Worm (Caenorhabditis elegans) whole organism, L3 larva: ENCODE measurements around the gene skr-4.
"Not testable (repeated sequence)": the region's sequence is repeated elsewhere in the genome, so short reads cannot be mapped to it uniquely, and the experiment has no call there.

Experiments used
- ceh-82 ChIP-seq: fragments of 150-350 bp; optimal IDR thresholded peaks from 2 replicates; lab custom pipeline; 2014; ENCODE audit warnings: missing biosample characterization, missing genetic modification characterization
- elt-3 ChIP-seq, 3 experiments: fragments of 150-350 bp in 1 of 3; sonication (generic microtip) in 2 of 3; optimal IDR thresholded peaks; 2 replicates in 2 of 3; 4 replicates in 1 of 3; lab custom pipeline; 2014 to 2017; ENCODE audit warnings: missing biosample characterization in 3 of 3, missing genetic modification characterization in 3 of 3
- eor-1 ChIP-seq, 2 experiments: fragments of 150-350 bp; optimal IDR thresholded peaks; 2 replicates each; lab custom pipeline; 2014 to 2018; ENCODE audit warnings: missing biosample characterization in 2 of 2, missing genetic modification characterization in 2 of 2
- jun-1 ChIP-seq: fragments of 150-350 bp; optimal IDR thresholded peaks from 2 replicates; lab custom pipeline; 2014; ENCODE audit warnings: missing biosample characterization, missing genetic modification reagents, missing genetic modification characterization
- nfya-1 ChIP-seq: sonication (generic microtip); optimal IDR thresholded peaks from 2 replicates; lab custom pipeline; 2017; ENCODE audit warnings: missing genetic modification characterization, mild to moderate bottlenecking, missing compliant biosample characterization, antibody characterized with exemption, moderate library complexity; ENCODE audit not compliant: insufficient read depth
- nhr-11 ChIP-seq: fragments of 150-350 bp; optimal IDR thresholded peaks from 2 replicates; lab custom pipeline; 2014; ENCODE audit warnings: missing biosample characterization, missing genetic modification characterization
- nhr-237 ChIP-seq: fragments of 150-350 bp; optimal IDR thresholded peaks from 2 replicates; lab custom pipeline; 2014; ENCODE audit warnings: missing biosample characterization, missing genetic modification characterization
- nhr-25 ChIP-seq: sonication (generic microtip); optimal IDR thresholded peaks from 2 replicates; lab custom pipeline; 2017; ENCODE audit warnings: missing biosample characterization, missing genetic modification characterization
- nhr-28 ChIP-seq: fragments of 150-350 bp; optimal IDR thresholded peaks from 2 replicates; lab custom pipeline; 2014; ENCODE audit warnings: missing biosample characterization, missing genetic modification characterization
- nhr-77 ChIP-seq: fragments of 150-350 bp; optimal IDR thresholded peaks from 2 replicates; lab custom pipeline; 2014; ENCODE audit warnings: missing biosample characterization, missing genetic modification characterization
- pha-4 ChIP-seq: fragments of 150-350 bp; optimal IDR thresholded peaks from 2 replicates; lab custom pipeline; 2014; ENCODE audit warnings: missing biosample characterization, missing genetic modification reagents, missing genetic modification characterization
- unc-62 ChIP-seq: fragments of 150-350 bp; sonication (generic microtip); optimal IDR thresholded peaks from 4 replicates; lab custom pipeline; 2014; ENCODE audit warnings: missing biosample characterization, missing genetic modification reagents, missing genetic modification characterization
- zag-1 ChIP-seq: fragments of 150-350 bp; optimal IDR thresholded peaks from 2 replicates; lab custom pipeline; 2014; ENCODE audit warnings: missing biosample characterization, missing genetic modification characterization
- ztf-4 ChIP-seq: fragments of 150-350 bp; optimal IDR thresholded peaks from 2 replicates; lab custom pipeline; 2014; ENCODE audit warnings: missing biosample characterization, missing genetic modification characterization

DNA sequence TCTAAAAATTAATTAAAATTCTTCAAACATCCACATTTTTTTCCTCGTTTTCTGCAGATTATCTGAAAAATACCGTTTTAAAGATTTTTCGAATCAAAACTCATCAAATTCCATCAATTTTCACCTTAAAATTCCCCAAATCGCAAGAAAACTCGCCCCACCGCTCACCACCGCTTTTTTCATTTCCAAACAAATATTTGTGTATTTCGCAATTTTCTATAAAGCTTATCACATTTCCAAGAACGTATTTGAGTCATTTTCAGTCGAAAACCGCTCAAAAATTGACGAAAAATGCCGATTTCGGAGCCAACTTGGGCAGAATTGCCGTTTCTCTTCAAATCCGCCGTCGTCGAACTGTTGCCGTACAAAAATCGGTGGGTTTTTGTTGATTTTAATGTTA lies 25.7 kb downstream of the skr-4 start, which contains the start of gene Y60A3A.8:
- TF ChIP-seq nfya-1 (tag; lab: Kevin White, UChicago); nhr-25 (tag; lab: Kevin White, UChicago); zag-1 (tag; lab: Kevin White, UChicago); nhr-11 (tag; lab: Kevin White, UChicago); ztf-4; unc-62 (GFP tag; lab: Kevin White, UChicago); nhr-237; ceh-82 (tag; lab: Kevin White, UChicago); jun-1 (tag; lab: Kevin White, UChicago); pha-4 (tag; lab: Kevin White, UChicago); nhr-77 (tag; lab: Kevin White, UChicago); elt-3 (tag; optimal IDR thresholded peaks at IDR 0.05; lab: Kevin White, UChicago); nhr-28 (tag; lab: Kevin White, UChicago); eor-1 (tag; optimal IDR thresholded peaks at IDR 0.05; lab: Kevin White, UChicago): not testable (repeated sequence)
